Worm (Caenorhabditis elegans) whole organism, L1 larva: ENCODE results near the gene fbxa-43.
"Not testable (repeated sequence)": the region's sequence is repeated elsewhere in the genome, so short reads cannot be mapped to it uniquely, and the experiment has no call there.

ENCODE experiments used
- F16B12.6 ChIP-seq: fragments of 150-350 bp; optimal IDR thresholded peaks from 2 replicates; lab custom pipeline; 2014; ENCODE audit warnings: missing biosample characterization, missing genetic modification characterization
- aly-2 ChIP-seq: fragments of 150-350 bp; optimal IDR thresholded peaks from 2 replicates; lab custom pipeline; 2014; ENCODE audit warnings: missing biosample characterization, missing genetic modification characterization
- blmp-1 ChIP-seq: fragments of 150-350 bp; optimal IDR thresholded peaks from 2 replicates; lab custom pipeline; 2014; ENCODE audit warnings: missing biosample characterization, missing genetic modification characterization
- ceh-88 ChIP-seq: fragments of 200-800 bp; sonication (Bioruptor generic); IDR thresholded peaks from 2 replicates; pipeline ENCODE4 v1.3.6; 2022; ENCODE audit warnings: missing genetic modification characterization, missing compliant biosample characterization
- ceh-90 ChIP-seq: sonication (generic microtip); optimal IDR thresholded peaks from 2 replicates; lab custom pipeline; 2016; ENCODE audit warnings: missing genetic modification characterization, missing compliant biosample characterization
- efl-1 ChIP-seq, 4 experiments: fragments of 150-350 bp; optimal IDR thresholded peaks in 3 of 4; peaks in 1 of 4; 1 replicate in 1 of 4; 2 replicates in 3 of 4; lab custom pipeline; 2014; ENCODE audit warnings: missing biosample characterization in 2 of 4, missing genetic modification characterization in 2 of 4, missing genetic modification reagents in 2 of 4
- efl-3 ChIP-seq: fragments of 200-800 bp; sonication (Bioruptor generic); optimal IDR thresholded peaks from 2 replicates; lab custom pipeline; 2018; ENCODE audit warnings: mild to moderate bottlenecking, missing genetic modification characterization, missing compliant biosample characterization
- egl-13 ChIP-seq: sonication (generic microtip); optimal IDR thresholded peaks from 2 replicates; lab custom pipeline; 2016; ENCODE audit warnings: missing genotype, missing genetic modification reagents, missing genetic modification characterization, missing compliant biosample characterization
- elt-2 ChIP-seq: sonication (generic microtip); optimal IDR thresholded peaks from 2 replicates; lab custom pipeline; 2016; ENCODE audit warnings: missing genetic modification characterization, mild to moderate bottlenecking, inconsistent platforms, missing compliant biosample characterization, missing genetic modification reagents
- elt-3 ChIP-seq, 6 experiments: fragments of 150-350 bp in 1 of 6; sonication (generic microtip); optimal IDR thresholded peaks; 2 replicates each; lab custom pipeline; 2017 to 2018; ENCODE audit warnings: missing biosample characterization in 6 of 6, missing genetic modification characterization in 6 of 6, inconsistent platforms in 1 of 6
- ets-5 ChIP-seq: fragments of 200-800 bp; sonication (Bioruptor generic); IDR thresholded peaks from 2 replicates; pipeline ENCODE4 v1.3.6; 2022; ENCODE audit warnings: missing genetic modification characterization, missing compliant biosample characterization
- grh-1 ChIP-seq: fragments of 200-800 bp; sonication (Bioruptor generic); IDR thresholded peaks from 2 replicates; pipeline ENCODE4 v1.3.6; 2022; ENCODE audit warnings: missing genetic modification reagents, missing genetic modification characterization, missing compliant biosample characterization
- hlh-17 ChIP-seq: fragments of 200-800 bp; sonication (Bioruptor generic); optimal IDR thresholded peaks from 2 replicates; lab custom pipeline; 2018; ENCODE audit warnings: missing genetic modification characterization, mild to moderate bottlenecking, missing compliant biosample characterization, moderate library complexity, borderline replicate concordance
- hlh-4 ChIP-seq: sonication (generic microtip); optimal IDR thresholded peaks from 2 replicates; lab custom pipeline; 2016; ENCODE audit warnings: mild to moderate bottlenecking, missing genetic modification characterization, missing compliant biosample characterization
- irx-1 ChIP-seq: sonication (generic microtip); optimal IDR thresholded peaks from 2 replicates; lab custom pipeline; 2016; ENCODE audit warnings: missing genetic modification characterization, missing compliant biosample characterization
- lin-13 ChIP-seq: fragments of 150-350 bp; optimal IDR thresholded peaks from 2 replicates; lab custom pipeline; 2014; ENCODE audit warnings: missing biosample characterization, missing genetic modification reagents, missing genetic modification characterization
- mdl-1 ChIP-seq, 2 experiments: fragments of 150-350 bp; optimal IDR thresholded peaks; 2 replicates each; lab custom pipeline; 2014 to 2017; ENCODE audit warnings: missing biosample characterization in 2 of 2, missing genetic modification characterization in 2 of 2, inconsistent platforms in 1 of 2
- mep-1 ChIP-seq: fragments of 150-350 bp; optimal IDR thresholded peaks from 2 replicates; lab custom pipeline; 2014; ENCODE audit warnings: missing biosample characterization, missing genetic modification characterization
- nhr-19 ChIP-seq: fragments of 200-800 bp; sonication (Bioruptor generic); conservative IDR thresholded peaks from 2 replicates; pipeline ENCODE4 v1.3.6; 2022; ENCODE audit warnings: missing genetic modification characterization, missing compliant biosample characterization
- nhr-20 ChIP-seq: sonication (generic microtip); optimal IDR thresholded peaks from 2 replicates; lab custom pipeline; 2016; ENCODE audit warnings: mild to moderate bottlenecking, missing genetic modification characterization, missing compliant biosample characterization
- nhr-237 ChIP-seq: fragments of 150-350 bp; optimal IDR thresholded peaks from 2 replicates; lab custom pipeline; 2014; ENCODE audit warnings: missing biosample characterization, missing genetic modification characterization
- nhr-71 ChIP-seq: sonication (generic microtip); optimal IDR thresholded peaks from 2 replicates; lab custom pipeline; 2016; ENCODE audit warnings: mild to moderate bottlenecking, missing genetic modification characterization, moderate library complexity, missing compliant biosample characterization
- nhr-76 ChIP-seq: sonication (generic microtip); optimal IDR thresholded peaks from 2 replicates; lab custom pipeline; 2017; ENCODE audit warnings: missing biosample characterization, missing genetic modification characterization
- nhr-77 ChIP-seq: fragments of 150-350 bp; optimal IDR thresholded peaks from 2 replicates; lab custom pipeline; 2014; ENCODE audit warnings: missing biosample characterization, missing genetic modification characterization
- nhr-84 ChIP-seq: sonication (generic microtip); optimal IDR thresholded peaks from 2 replicates; lab custom pipeline; 2017; ENCODE audit warnings: missing biosample characterization, missing genetic modification characterization
- pqm-1 ChIP-seq: sonication (generic microtip); optimal IDR thresholded peaks from 3 replicates; lab custom pipeline; 2017; ENCODE audit warnings: missing biosample characterization, missing genetic modification characterization
- rnt-1 ChIP-seq: sonication (generic microtip); optimal IDR thresholded peaks from 2 replicates; lab custom pipeline; 2016; ENCODE audit warnings: mild to moderate bottlenecking, missing genetic modification characterization, moderate library complexity, missing compliant biosample characterization
- snpc-4 ChIP-seq: fragments of 150-350 bp; optimal IDR thresholded peaks from 2 replicates; lab custom pipeline; 2014; ENCODE audit warnings: missing biosample characterization, missing genetic modification characterization
- swsn-7 ChIP-seq: sonication (generic microtip); optimal IDR thresholded peaks from 2 replicates; lab custom pipeline; 2016; ENCODE audit warnings: missing genetic modification characterization, missing compliant biosample characterization
- tlp-1 ChIP-seq: fragments of 150-350 bp; optimal IDR thresholded peaks from 2 replicates; lab custom pipeline; 2014; ENCODE audit warnings: missing biosample characterization, missing genetic modification characterization
- unc-130 ChIP-seq: fragments of 150-350 bp; optimal IDR thresholded peaks from 2 replicates; lab custom pipeline; 2017; ENCODE audit warnings: missing biosample characterization, missing genetic modification characterization, inconsistent platforms
- unc-30 ChIP-seq: sonication (generic microtip); optimal IDR thresholded peaks from 2 replicates; lab custom pipeline; 2017; ENCODE audit warnings: missing biosample characterization, missing genetic modification characterization
- unc-62 ChIP-seq: fragments of 150-350 bp; optimal IDR thresholded peaks from 2 replicates; lab custom pipeline; 2014; ENCODE audit warnings: missing biosample characterization, missing genetic modification reagents, missing genetic modification characterization
- unc-98 ChIP-seq: fragments of 200-800 bp; sonication (Bioruptor generic); IDR thresholded peaks from 2 replicates; pipeline ENCODE4 v1.3.6; 2022; ENCODE audit warnings: missing genetic modification characterization, missing compliant biosample characterization
- zip-4 ChIP-seq: fragments of 200-800 bp; sonication (Bioruptor generic); optimal IDR thresholded peaks from 2 replicates; lab custom pipeline; 2018; ENCODE audit warnings: mild to moderate bottlenecking, missing genetic modification characterization, moderate library complexity, missing compliant biosample characterization
- ztf-11 ChIP-seq, 2 experiments: sonication (generic microtip); optimal IDR thresholded peaks; 2 replicates each; lab custom pipeline; 2016 to 2017; ENCODE audit warnings: missing genetic modification characterization in 2 of 2, missing biosample characterization in 1 of 2, missing compliant biosample characterization in 1 of 2

fbxa-43 gene

DNA sequence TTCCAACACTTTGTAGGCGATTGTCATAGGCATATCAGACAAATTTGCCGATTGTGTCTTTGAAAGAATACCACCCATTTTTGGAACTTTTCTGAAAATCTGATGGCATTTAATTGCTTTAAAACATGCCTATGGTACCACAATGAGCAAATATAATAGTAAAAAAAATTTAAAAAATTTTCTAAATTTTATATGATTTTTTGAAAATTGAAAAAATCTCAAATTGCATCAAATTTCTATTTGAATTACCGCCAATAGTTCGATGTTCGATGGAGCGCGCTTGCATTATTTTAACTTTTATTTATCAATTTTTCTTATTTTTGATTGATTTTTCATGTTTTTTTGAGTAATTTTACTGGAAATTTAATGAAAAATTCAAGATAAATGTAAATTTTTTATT, 2.6 kb upstream of the fbxa-43 start, which contains the start of gene fbxa-42:
Gene fbxa-42, minus strand, starts transcription at position 101 of the 400 bp plus-strand sequence.
- TF ChIP-seq snpc-4, irx-1, nhr-84 (tag; lab: Kevin White, UChicago): not testable (repeated sequence)

DNA sequence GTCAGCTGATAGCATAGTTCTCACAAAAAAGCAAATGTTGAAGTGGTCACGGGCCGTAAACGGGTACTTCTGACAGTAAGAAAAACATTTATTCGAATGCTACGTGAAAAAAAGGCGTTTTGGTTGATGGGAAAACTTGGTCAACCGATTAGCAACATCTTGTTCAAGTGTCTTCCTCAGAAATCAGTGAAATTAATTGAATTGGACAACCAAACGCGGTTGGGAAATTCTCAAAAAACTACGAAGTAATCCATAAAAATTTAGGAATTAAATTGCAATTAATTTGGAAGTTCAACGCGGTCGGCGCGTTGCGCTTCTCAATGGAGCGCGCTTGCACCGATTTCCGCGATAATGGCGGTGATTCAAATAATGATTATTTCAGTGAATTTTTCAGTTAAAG, 566 bp upstream of the fbxa-43 start:
- no peak for TF ChIP-seq unc-62
- TF ChIP-seq efl-1 (optimal IDR thresholded peaks at IDR 0.05; lab: Kevin White, UChicago) = no peak
- peak in 1 of 2 experiments; percentile 92 for TF ChIP-seq efl-1 (GFP tag; optimal IDR thresholded peaks at IDR 0.05 in 1 of 2; lab: Kevin White, UChicago)
- TF ChIP-seq, all 84 proteins: peak for 1

ce11 chrIII:2255522-2255921, 3.2 kb downstream of the fbxa-43 start, which contains the start of gene fbxa-71:
Gene fbxa-71 (plus strand): TSS chrIII:2255822.
- TF ChIP-seq aly-2 (no peak), ztf-11 (tag; optimal IDR thresholded peaks at IDR 0.05; lab: Kevin White, UChicago) (no peak), ets-5 (GFP tag; lab: Robert Waterston, UW) (no peak), nhr-237 (tag; lab: Kevin White, UChicago) (no peak), swsn-7 (no peak), ceh-90 (tag; lab: Kevin White, UChicago) (no peak), irx-1 (tag; lab: Kevin White, UChicago) (no peak), mep-1 (tag; lab: Kevin White, UChicago) (no peak), elt-3 (tag; optimal IDR thresholded peaks at IDR 0.05; lab: Kevin White, UChicago) (no peak), F16B12.6 (tag; lab: Kevin White, UChicago) (no peak), egl-13 (tag; lab: Kevin White, UChicago) (no peak), hlh-4 (tag; lab: Kevin White, UChicago) (no peak), nhr-20 (tag; lab: Kevin White, UChicago) (no peak), nhr-71 (tag; lab: Kevin White, UChicago) (no peak), lin-13 (no peak), snpc-4 (tag; lab: Kevin White, UChicago) (no peak), unc-98 (GFP tag; lab: Robert Waterston, UW) (no peak)

ce11 chrIII:2253027-2253499, 5.7 kb downstream of the fbxa-43 start, which contains the start of gene fbxa-73:
Gene fbxa-73 (plus strand): TSS chrIII:2253449.
- TF ChIP-seq zip-4 (no peak), nhr-19 (no peak), mep-1 (tag; lab: Kevin White, UChicago) (no peak), pqm-1 (tag; lab: Kevin White, UChicago) (peak; percentile 62), elt-2 (tag; lab: Kevin White, UChicago) (peak; percentile 71), mdl-1 (tag; optimal IDR thresholded peaks at IDR 0.05; lab: Kevin White, UChicago) (no peak), grh-1 (GFP tag; lab: Robert Waterston, UW) (no peak)

- TF ChIP-seq ceh-88 = no peak
- no peak for TF ChIP-seq nhr-77
- TF ChIP-seq nhr-76 = no peak
- no peak for TF ChIP-seq unc-30
- TF ChIP-seq nhr-19 = no peak
- no peak for TF ChIP-seq blmp-1 (tag; lab: Kevin White, UChicago)
- no peak for TF ChIP-seq efl-3 (GFP tag; lab: Kevin White, UChicago)
- TF ChIP-seq tlp-1 (tag; lab: Kevin White, UChicago) = no peak
- no peak for TF ChIP-seq rnt-1 (tag; lab: Kevin White, UChicago)
- no peak for TF ChIP-seq pqm-1 (tag; lab: Kevin White, UChicago)
- no peak for TF ChIP-seq unc-130 (tag; lab: Kevin White, UChicago)
- no peak for TF ChIP-seq hlh-17 (GFP tag; lab: Kevin White, UChicago)
Measured at ce11 chrIII:2251348-2251747, 7.4 kb downstream of the fbxa-43 start, which contains the start of gene fbxa-7. Gene fbxa-7 (minus strand): TSS chrIII:2251448.
